Worm (Caenorhabditis elegans) whole organism, L3 larva: ENCODE results near the gene rpc-11.
A peak's percentile ranks its signal among the peaks of the same experiment; 100 is the strongest.

Experiments
- ama-1 ChIP-seq: fragments of 150-350 bp; optimal IDR thresholded peaks from 2 replicates; lab custom pipeline; 2018
- elt-2 ChIP-seq: sonication (generic microtip); optimal IDR thresholded peaks from 2 replicates; lab custom pipeline; 2016; ENCODE audit warnings: missing genetic modification reagents, mild to moderate bottlenecking, missing genetic modification characterization, missing compliant biosample characterization
- fkh-10 ChIP-seq: sonication (generic microtip); optimal IDR thresholded peaks from 2 replicates; lab custom pipeline; 2017; ENCODE audit warnings: missing biosample characterization, missing genetic modification reagents, missing genetic modification characterization
- lin-39 ChIP-seq: fragments of 150-350 bp; optimal IDR thresholded peaks from 2 replicates; lab custom pipeline; 2018; ENCODE audit warnings: missing biosample characterization, missing genetic modification reagents, missing genetic modification characterization
- mdl-1 ChIP-seq: fragments of 150-350 bp; optimal IDR thresholded peaks from 2 replicates; lab custom pipeline; 2014; ENCODE audit warnings: missing biosample characterization, missing genetic modification characterization
- nhr-11 ChIP-seq: fragments of 150-350 bp; optimal IDR thresholded peaks from 2 replicates; lab custom pipeline; 2014; ENCODE audit warnings: missing biosample characterization, missing genetic modification characterization
- nhr-12 ChIP-seq: fragments of 150-350 bp; optimal IDR thresholded peaks from 2 replicates; lab custom pipeline; 2014; ENCODE audit warnings: missing biosample characterization, missing genetic modification characterization
- nhr-237 ChIP-seq: fragments of 150-350 bp; optimal IDR thresholded peaks from 2 replicates; lab custom pipeline; 2014; ENCODE audit warnings: missing biosample characterization, missing genetic modification characterization
- nhr-77 ChIP-seq: fragments of 150-350 bp; optimal IDR thresholded peaks from 2 replicates; lab custom pipeline; 2014; ENCODE audit warnings: missing biosample characterization, missing genetic modification characterization
- pha-4 ChIP-seq: fragments of 150-350 bp; optimal IDR thresholded peaks from 2 replicates; lab custom pipeline; 2014; ENCODE audit warnings: missing biosample characterization, missing genetic modification reagents, missing genetic modification characterization
- tbx-2 ChIP-seq: sonication (generic microtip); optimal IDR thresholded peaks from 2 replicates; lab custom pipeline; 2016; ENCODE audit warnings: mild to moderate bottlenecking, missing genetic modification characterization, missing compliant biosample characterization
- unc-62 ChIP-seq: fragments of 150-350 bp; sonication (generic microtip); optimal IDR thresholded peaks from 4 replicates; lab custom pipeline; 2014; ENCODE audit warnings: missing biosample characterization, missing genetic modification reagents, missing genetic modification characterization
- ztf-11 ChIP-seq: fragments of 150-350 bp; optimal IDR thresholded peaks from 2 replicates; lab custom pipeline; 2014; ENCODE audit warnings: missing biosample characterization, missing genetic modification characterization

DNA sequence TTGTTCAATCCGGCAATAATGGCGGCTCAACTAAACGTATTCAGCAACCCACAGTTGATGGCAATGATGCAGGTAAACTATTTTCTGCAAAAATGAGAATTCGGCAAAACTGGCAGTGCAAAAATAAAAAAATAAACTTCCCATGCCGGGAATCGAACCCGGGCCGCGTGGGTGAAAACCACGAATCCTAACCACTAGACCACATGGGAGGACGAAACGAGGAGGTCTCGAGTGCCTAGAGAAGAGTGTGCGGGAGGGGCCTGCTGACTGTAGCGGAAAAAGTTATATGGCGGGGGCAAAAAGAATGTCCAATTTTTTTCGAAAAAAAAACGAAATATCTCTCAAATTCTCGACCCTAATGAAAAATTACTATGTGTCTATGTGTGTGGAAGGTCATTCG lies 21.8 kb downstream of the rpc-11 start:
- TF ChIP-seq ztf-11 (tag; lab: Kevin White, UChicago) (no peak), mdl-1 (tag; lab: Kevin White, UChicago) (no peak), nhr-12 (tag; lab: Kevin White, UChicago) (no peak), unc-62 (GFP tag; lab: Kevin White, UChicago) (no peak), tbx-2 (no peak), elt-2 (tag; lab: Kevin White, UChicago) (peak; percentile 19), nhr-77 (tag; lab: Kevin White, UChicago) (no peak), nhr-11 (tag; lab: Kevin White, UChicago) (no peak), pha-4 (tag; lab: Kevin White, UChicago) (peak; percentile 28), nhr-237 (tag; lab: Kevin White, UChicago) (no peak), ama-1 (lab: Kevin White, UChicago) (no peak), lin-39 (tag; lab: Kevin White, UChicago) (peak; percentile 43), fkh-10 (GFP tag; lab: Kevin White, UChicago) (no peak)
